Fruit fly (Drosophila melanogaster): ENCODE results near the gene CG5850.

CG5850 gene

DNA sequence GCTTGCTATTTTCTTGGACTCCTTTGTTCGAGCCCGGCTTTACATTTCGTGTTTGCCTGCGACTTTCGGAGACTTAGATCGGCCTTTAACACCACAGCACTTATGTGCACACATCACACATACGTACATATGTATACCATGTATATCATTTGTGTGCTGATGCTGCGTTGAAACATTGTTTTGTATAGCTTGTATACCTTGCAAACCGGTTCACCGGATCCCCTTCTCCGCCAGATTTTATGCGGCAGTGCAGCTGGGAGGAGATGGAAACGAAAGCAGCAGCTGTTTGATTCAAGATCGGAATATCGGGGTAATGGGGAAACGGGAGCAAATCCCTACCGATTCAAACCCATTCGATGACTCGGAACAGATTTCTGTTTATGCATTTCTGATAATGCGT is 17.7 kb downstream of the CG5850 start:
- TF ChIP-seq Vsx2 (GFP tag; optimal IDR thresholded peaks at IDR 0.05; ENCODE audit: partially characterized antibody): peak; percentile 56
- peak; percentile 75 for TF ChIP-seq Dif (GFP tag; optimal IDR thresholded peaks at IDR 0.05; ENCODE audit: partially characterized antibody)
- TF ChIP-seq Hr83 (GFP tag; optimal IDR thresholded peaks at IDR 0.05; ENCODE audit: poor library complexity, severe bottlenecking): peak; percentile 62
- no peak for TF ChIP-seq CrebA (GFP tag; optimal IDR thresholded peaks at IDR 0.05; ENCODE audit: borderline replicate concordance)

DNA sequence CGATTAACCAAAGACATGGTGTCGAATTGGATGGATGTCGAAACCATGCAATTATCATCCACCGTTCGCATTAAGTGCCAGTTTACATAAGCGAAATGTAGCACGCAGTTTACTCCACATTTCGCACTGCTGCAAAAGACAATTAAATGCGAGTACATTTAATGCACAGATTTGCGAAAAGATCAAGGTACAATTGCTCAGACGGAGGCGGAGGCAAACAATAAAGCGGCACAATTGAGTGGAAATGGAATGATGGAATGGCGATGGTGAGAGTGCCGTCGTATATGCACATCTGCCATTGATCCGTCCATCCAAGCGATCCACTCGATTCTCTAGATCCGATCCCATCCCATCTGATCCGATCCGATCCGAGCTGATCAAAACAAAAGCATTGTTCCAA is 18.7 kb downstream of the CG5850 start:
- TF ChIP-seq pan (optimal IDR thresholded peaks at IDR 0.05) (no peak), usp (GFP tag; optimal IDR thresholded peaks at IDR 0.05) (no peak), dmrt93B (GFP tag; optimal IDR thresholded peaks at IDR 0.05) (no peak), Dfd (GFP tag; optimal IDR thresholded peaks at IDR 0.05) (no peak), CG32264 (GFP tag; optimal IDR thresholded peaks at IDR 0.05) (no peak), foxo (GFP tag; optimal IDR thresholded peaks at IDR 0.05) (no peak), dl (GFP tag; optimal IDR thresholded peaks at IDR 0.05; ENCODE audit: insufficient read depth in 1 of 2, partially characterized antibody in 2 of 2) (no peak), Hnf4 (GFP tag; optimal IDR thresholded peaks at IDR 0.05) (peak; percentile 39), fru (GFP tag; optimal IDR thresholded peaks at IDR 0.05) (no peak)

DNA sequence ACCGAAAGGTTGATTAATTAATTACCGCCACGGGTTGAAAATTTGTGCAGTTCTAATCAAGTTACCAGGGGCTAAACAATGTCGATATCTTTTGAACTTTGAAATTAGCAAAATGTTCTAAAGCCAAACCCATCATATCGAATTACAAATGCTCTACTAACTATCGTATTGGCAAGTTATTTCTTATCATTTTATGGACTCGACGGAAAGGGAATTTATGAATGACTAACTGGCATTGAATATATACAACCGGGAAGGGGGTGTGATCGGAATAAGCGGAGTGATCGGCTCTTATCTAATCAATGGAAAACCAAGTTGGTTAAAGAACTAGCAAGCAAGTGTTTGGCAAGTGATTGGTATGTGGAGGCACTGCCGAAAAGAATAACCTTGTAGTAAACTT is 20.2 kb downstream of the CG5850 start:
- TF ChIP-seq pan (optimal IDR thresholded peaks at IDR 0.05) (no peak), rgr (GFP tag; optimal IDR thresholded peaks at IDR 0.05) (peak; percentile 40), Vsx2 (GFP tag; optimal IDR thresholded peaks at IDR 0.05; ENCODE audit: partially characterized antibody) (no peak), fru (GFP tag; optimal IDR thresholded peaks at IDR 0.05) (peak; percentile 39), HLH106 (tag; optimal IDR thresholded peaks at IDR 0.05) (no peak), Hnf4 (GFP tag; optimal IDR thresholded peaks at IDR 0.05) (peak; percentile 64), tai (GFP tag; optimal IDR thresholded peaks at IDR 0.05) (no peak), ey (GFP tag; optimal IDR thresholded peaks at IDR 0.05) (peak; percentile 31), foxo (GFP tag; optimal IDR thresholded peaks at IDR 0.05) (peak in 1 of 2 experiments; percentile 36), Myc (optimal IDR thresholded peaks at IDR 0.05) (no peak), h (GFP tag; optimal IDR thresholded peaks at IDR 0.05) (peak; percentile 67)

DNA sequence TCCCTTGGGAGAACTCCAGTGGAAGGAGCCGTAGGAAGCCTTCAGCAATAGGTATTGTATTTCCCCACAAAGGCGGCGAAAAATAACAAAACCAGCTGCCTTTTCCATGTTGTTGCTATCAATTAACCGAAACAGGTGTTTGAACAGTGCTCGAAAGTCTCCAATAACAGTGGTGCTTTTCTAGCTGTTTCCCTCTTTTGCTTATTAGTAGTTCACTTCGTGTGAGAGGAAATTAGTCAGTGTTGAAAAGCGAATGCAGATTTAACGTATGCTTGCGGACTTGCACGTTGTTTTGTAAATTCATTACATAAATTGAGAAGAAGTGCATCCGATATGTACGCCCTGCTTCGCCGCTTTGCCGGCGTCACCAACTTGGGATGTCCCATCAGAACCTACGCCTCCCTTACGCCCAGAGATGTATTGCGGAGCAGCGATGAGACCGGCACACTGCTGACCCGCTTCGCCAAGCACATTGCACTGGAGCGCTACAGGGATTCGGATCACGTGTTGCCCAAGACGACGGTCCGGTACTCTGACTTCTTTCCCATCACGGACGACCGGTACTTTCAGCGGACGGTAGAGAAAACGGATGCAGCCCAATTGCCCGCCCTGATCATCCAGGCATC is 25.0 kb downstream of the CG5850 start, which contains the start of the genes Datp and CG4619:
Gene Datp, minus strand, starts transcription at position 160 of the 626 bp plus-strand sequence.
Gene CG4619, plus strand, starts transcription at position 233 of the 626 bp plus-strand sequence.
- TF ChIP-seq fru (GFP tag; optimal IDR thresholded peaks at IDR 0.05): peak; percentile 52
- no peak for TF ChIP-seq dsf (GFP tag; optimal IDR thresholded peaks at IDR 0.05; ENCODE audit: borderline replicate concordance)
- no peak for TF ChIP-seq CrebA (GFP tag; optimal IDR thresholded peaks at IDR 0.05; ENCODE audit: borderline replicate concordance)
- TF ChIP-seq lola (GFP tag; optimal IDR thresholded peaks at IDR 0.05): no peak
- no peak for TF ChIP-seq Abd-B (GFP tag; optimal IDR thresholded peaks at IDR 0.05)
- no peak for TF ChIP-seq pan (optimal IDR thresholded peaks at IDR 0.05)
- TF ChIP-seq psq (GFP tag; optimal IDR thresholded peaks at IDR 0.05): peak; percentile 23
- TF ChIP-seq OdsH (GFP tag; optimal IDR thresholded peaks at IDR 0.05): peak; percentile 52
- no peak for TF ChIP-seq woc (GFP tag; optimal IDR thresholded peaks at IDR 0.05)
- TF ChIP-seq Mio (GFP tag; optimal IDR thresholded peaks at IDR 0.05): no peak
- TF ChIP-seq sv (GFP tag; optimal IDR thresholded peaks at IDR 0.05): peak; percentile 46
- TF ChIP-seq CG32264 (GFP tag; optimal IDR thresholded peaks at IDR 0.05): peak; percentile 20
- peak; percentile 58 for TF ChIP-seq Jra (GFP tag; optimal IDR thresholded peaks at IDR 0.05)
- TF ChIP-seq Myc (optimal IDR thresholded peaks at IDR 0.05): peak; percentile 89
- TF ChIP-seq foxo (GFP tag; optimal IDR thresholded peaks at IDR 0.05): peak; percentile 2 to 69
- TF ChIP-seq CG9705 (GFP tag; optimal IDR thresholded peaks at IDR 0.05): peak; percentile 40
- peak; percentile 83 for TF ChIP-seq Hnf4 (GFP tag; optimal IDR thresholded peaks at IDR 0.05)
- peak; percentile 49 for TF ChIP-seq HLH106 (tag; optimal IDR thresholded peaks at IDR 0.05)
- TF ChIP-seq h (GFP tag; optimal IDR thresholded peaks at IDR 0.05): peak; percentile 60
- no peak for TF ChIP-seq Rel (GFP tag; optimal IDR thresholded peaks at IDR 0.05)
- peak; percentile 36 for TF ChIP-seq Rel (tag; optimal IDR thresholded peaks at IDR 0.05)
- no peak for TF ChIP-seq dl (GFP tag; optimal IDR thresholded peaks at IDR 0.05; ENCODE audit: insufficient read depth in 1 of 2, partially characterized antibody in 2 of 2)
- peak; percentile 58 for TF ChIP-seq br (GFP tag; optimal IDR thresholded peaks at IDR 0.05)
- peak; percentile 34 for TF ChIP-seq Sp1 (GFP tag; optimal IDR thresholded peaks at IDR 0.05)
- peak; percentile 78 for TF ChIP-seq rgr (GFP tag; optimal IDR thresholded peaks at IDR 0.05)
- TF ChIP-seq ey (GFP tag; optimal IDR thresholded peaks at IDR 0.05): no peak
- peak; percentile 78 for TF ChIP-seq Hr83 (GFP tag; optimal IDR thresholded peaks at IDR 0.05; ENCODE audit: poor library complexity, severe bottlenecking)
- TF ChIP-seq Dif (GFP tag; optimal IDR thresholded peaks at IDR 0.05; ENCODE audit: partially characterized antibody): no peak
